Worm (Caenorhabditis elegans) whole organism, late embryonic: Measurements from ENCODE around the gene srh-4.

Source experiments
- C08G9.2 ChIP-seq: sonication (generic microtip); optimal IDR thresholded peaks from 2 replicates; lab custom pipeline; 2016; ENCODE audit warnings: mild to moderate bottlenecking, missing genetic modification characterization, moderate library complexity, missing compliant biosample characterization
- T23F11.4 ChIP-seq: fragments of 200-800 bp; sonication (Bioruptor generic); optimal IDR thresholded peaks from 2 replicates; lab custom pipeline; 2018; ENCODE audit warnings: mild to moderate bottlenecking, missing genetic modification characterization, missing compliant biosample characterization
- ceh-18 ChIP-seq: sonication (generic microtip); optimal IDR thresholded peaks from 2 replicates; lab custom pipeline; 2016; ENCODE audit warnings: missing genetic modification characterization, missing compliant biosample characterization
- ceh-48 ChIP-seq: sonication (generic microtip); optimal IDR thresholded peaks from 2 replicates; lab custom pipeline; 2016; ENCODE audit warnings: missing genetic modification characterization, inconsistent platforms, missing compliant biosample characterization
- ceh-6 ChIP-seq: fragments of 200-800 bp; sonication (Bioruptor generic); optimal IDR thresholded peaks from 2 replicates; lab custom pipeline; 2018; ENCODE audit warnings: mild to moderate bottlenecking, missing genetic modification characterization, missing compliant biosample characterization
- elt-2 ChIP-seq: sonication (generic microtip); optimal IDR thresholded peaks from 2 replicates; lab custom pipeline; 2016; ENCODE audit warnings: missing genetic modification reagents, missing genetic modification characterization, missing compliant biosample characterization
- hlh-8 ChIP-seq: sonication (generic microtip); optimal IDR thresholded peaks from 2 replicates; lab custom pipeline; 2016; ENCODE audit warnings: missing genotype, missing genetic modification characterization, missing compliant biosample characterization
- nhr-232 ChIP-seq: sonication (generic microtip); optimal IDR thresholded peaks from 2 replicates; lab custom pipeline; 2016; ENCODE audit warnings: missing genetic modification characterization, missing compliant biosample characterization
- pax-1 ChIP-seq: fragments of 150-350 bp; optimal IDR thresholded peaks from 2 replicates; lab custom pipeline; 2014; ENCODE audit warnings: missing biosample characterization, missing genetic modification characterization
- pha-4 ChIP-seq: fragments of 150-350 bp; optimal IDR thresholded peaks from 2 replicates; lab custom pipeline; 2018; ENCODE audit warnings: missing biosample characterization, missing genetic modification reagents, missing genetic modification characterization
- ref-2 ChIP-seq: sonication (generic microtip); optimal IDR thresholded peaks from 2 replicates; lab custom pipeline; 2016; ENCODE audit warnings: missing genetic modification characterization, missing compliant biosample characterization
- sox-4 ChIP-seq: sonication (generic microtip); optimal IDR thresholded peaks from 2 replicates; lab custom pipeline; 2017; ENCODE audit warnings: mild to moderate bottlenecking, missing genetic modification characterization, inconsistent platforms, missing compliant biosample characterization
- tbx-7 ChIP-seq: sonication (generic microtip); optimal IDR thresholded peaks from 2 replicates; lab custom pipeline; 2016; ENCODE audit warnings: missing genotype, missing genetic modification characterization, missing compliant biosample characterization
- unc-42 ChIP-seq: sonication (generic microtip); optimal IDR thresholded peaks from 2 replicates; lab custom pipeline; 2016; ENCODE audit warnings: missing genotype, missing genetic modification characterization, missing compliant biosample characterization

DNA sequence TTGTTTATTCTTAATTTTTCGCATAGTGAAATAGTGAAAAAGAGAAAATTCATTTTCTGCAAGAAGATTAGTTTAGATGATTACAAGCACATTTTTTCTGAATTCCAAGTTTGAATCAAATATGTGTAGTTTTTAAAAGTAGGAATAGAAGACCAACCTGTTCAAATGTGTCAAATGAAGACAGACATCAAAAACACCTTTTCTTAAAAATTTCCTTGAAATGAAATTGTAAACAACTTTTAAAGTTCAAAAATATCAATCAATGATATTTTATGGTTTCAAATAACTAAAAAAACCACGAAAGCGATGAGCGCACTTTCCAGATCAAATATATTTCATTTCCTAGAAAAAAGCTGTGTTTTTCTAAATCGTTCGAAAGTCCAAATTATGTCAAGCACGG, 28.6 kb upstream of the srh-4 start, which contains the start of gene nlp-30:
- TF ChIP-seq C08G9.2 (tag; lab: Kevin White, UChicago) (no peak), sox-4 (tag; lab: Kevin White, UChicago) (no peak), T23F11.4 (GFP tag; lab: Kevin White, UChicago) (no peak), ceh-18 (tag; lab: Kevin White, UChicago) (no peak), unc-42 (no peak), ceh-6 (GFP tag; lab: Kevin White, UChicago) (no peak), nhr-232 (tag; lab: Kevin White, UChicago) (no peak), elt-2 (tag; lab: Kevin White, UChicago) (no peak), ceh-48 (tag; lab: Kevin White, UChicago) (no peak), hlh-8 (no peak), pha-4 (tag; lab: Kevin White, UChicago) (no peak), ref-2 (tag; lab: Kevin White, UChicago) (no peak), pax-1 (tag; lab: Kevin White, UChicago) (no peak), tbx-7 (tag; lab: Kevin White, UChicago) (no peak)
